Worm (Caenorhabditis elegans) whole organism, L3 larva: ENCODE data around the gene sra-26.

Experiments
- R02D3.7 ChIP-seq: fragments of 150-350 bp; optimal IDR thresholded peaks from 2 replicates; lab custom pipeline; 2014; ENCODE audit warnings: missing biosample characterization, missing genetic modification characterization
- ZK546.5 ChIP-seq: sonication (generic microtip); optimal IDR thresholded peaks from 2 replicates; lab custom pipeline; 2017; ENCODE audit warnings: missing biosample characterization, missing genetic modification characterization
- aly-2 ChIP-seq: fragments of 150-350 bp; optimal IDR thresholded peaks from 2 replicates; lab custom pipeline; 2014; ENCODE audit warnings: missing biosample characterization, missing genetic modification characterization
- ceh-16 ChIP-seq: sonication (generic microtip); optimal IDR thresholded peaks from 2 replicates; lab custom pipeline; 2017; ENCODE audit warnings: missing biosample characterization, missing genetic modification characterization
- ceh-28 ChIP-seq: fragments of 150-350 bp; optimal IDR thresholded peaks from 2 replicates; lab custom pipeline; 2014; ENCODE audit warnings: missing biosample characterization, missing genetic modification reagents, missing genetic modification characterization
- ceh-82 ChIP-seq: fragments of 150-350 bp; optimal IDR thresholded peaks from 2 replicates; lab custom pipeline; 2014; ENCODE audit warnings: missing biosample characterization, missing genetic modification characterization
- ceh-9 ChIP-seq: sonication (generic microtip); optimal IDR thresholded peaks from 2 replicates; lab custom pipeline; 2018; ENCODE audit warnings: missing biosample characterization, missing genetic modification characterization
- egl-27 ChIP-seq: sonication (generic microtip); optimal IDR thresholded peaks from 4 replicates; lab custom pipeline; 2017; ENCODE audit warnings: missing biosample characterization, missing genetic modification reagents, missing genetic modification characterization
- elt-1 ChIP-seq: fragments of 150-350 bp; optimal IDR thresholded peaks from 2 replicates; lab custom pipeline; 2014; ENCODE audit warnings: missing biosample characterization, missing genetic modification characterization
- elt-2 ChIP-seq: sonication (generic microtip); optimal IDR thresholded peaks from 2 replicates; lab custom pipeline; 2016; ENCODE audit warnings: missing genetic modification reagents, mild to moderate bottlenecking, missing genetic modification characterization, missing compliant biosample characterization
- elt-3 ChIP-seq, 3 experiments: fragments of 150-350 bp in 1 of 3; sonication (generic microtip) in 2 of 3; optimal IDR thresholded peaks; 2 replicates in 2 of 3; 4 replicates in 1 of 3; lab custom pipeline; 2014 to 2017; ENCODE audit warnings: missing biosample characterization in 3 of 3, missing genetic modification characterization in 3 of 3
- eor-1 ChIP-seq, 2 experiments: fragments of 150-350 bp; optimal IDR thresholded peaks; 2 replicates each; lab custom pipeline; 2014 to 2018; ENCODE audit warnings: missing biosample characterization in 2 of 2, missing genetic modification characterization in 2 of 2
- fkh-10 ChIP-seq: sonication (generic microtip); optimal IDR thresholded peaks from 2 replicates; lab custom pipeline; 2017; ENCODE audit warnings: missing biosample characterization, missing genetic modification reagents, missing genetic modification characterization
- fkh-2 ChIP-seq: fragments of 150-350 bp; optimal IDR thresholded peaks from 2 replicates; lab custom pipeline; 2014; ENCODE audit warnings: missing biosample characterization, missing genetic modification reagents, missing genetic modification characterization
- fos-1 ChIP-seq: fragments of 150-350 bp; optimal IDR thresholded peaks from 2 replicates; lab custom pipeline; 2014; ENCODE audit warnings: missing biosample characterization, missing genetic modification characterization
- hmg-11 ChIP-seq: sonication (generic microtip); optimal IDR thresholded peaks from 2 replicates; lab custom pipeline; 2016; ENCODE audit warnings: missing genetic modification characterization, missing compliant biosample characterization
- lin-15B ChIP-seq: fragments of 150-350 bp; optimal IDR thresholded peaks from 2 replicates; lab custom pipeline; 2014; ENCODE audit warnings: missing biosample characterization, missing genetic modification characterization
- lin-39 ChIP-seq: fragments of 150-350 bp; optimal IDR thresholded peaks from 2 replicates; lab custom pipeline; 2018; ENCODE audit warnings: missing biosample characterization, missing genetic modification reagents, missing genetic modification characterization
- lsy-12 ChIP-seq: sonication (generic microtip); optimal IDR thresholded peaks from 2 replicates; lab custom pipeline; 2016; ENCODE audit warnings: mild to moderate bottlenecking, missing genetic modification characterization, missing compliant biosample characterization
- mdl-1 ChIP-seq: fragments of 150-350 bp; optimal IDR thresholded peaks from 2 replicates; lab custom pipeline; 2014; ENCODE audit warnings: missing biosample characterization, missing genetic modification characterization
- mml-1 ChIP-seq: fragments of 150-350 bp; sonication (generic microtip); optimal IDR thresholded peaks from 3 replicates; lab custom pipeline; 2014; ENCODE audit warnings: missing biosample characterization, missing genetic modification characterization
- nhr-11 ChIP-seq: fragments of 150-350 bp; optimal IDR thresholded peaks from 2 replicates; lab custom pipeline; 2014; ENCODE audit warnings: missing biosample characterization, missing genetic modification characterization
- nhr-12 ChIP-seq: fragments of 150-350 bp; optimal IDR thresholded peaks from 2 replicates; lab custom pipeline; 2014; ENCODE audit warnings: missing biosample characterization, missing genetic modification characterization
- nhr-23 ChIP-seq: fragments of 150-350 bp; optimal IDR thresholded peaks from 2 replicates; lab custom pipeline; 2014; ENCODE audit warnings: missing biosample characterization, missing genetic modification reagents, missing genetic modification characterization
- nhr-237 ChIP-seq: fragments of 150-350 bp; optimal IDR thresholded peaks from 2 replicates; lab custom pipeline; 2014; ENCODE audit warnings: missing biosample characterization, missing genetic modification characterization
- nhr-28 ChIP-seq: fragments of 150-350 bp; optimal IDR thresholded peaks from 2 replicates; lab custom pipeline; 2014; ENCODE audit warnings: missing biosample characterization, missing genetic modification characterization
- nhr-43 ChIP-seq: sonication (generic microtip); optimal IDR thresholded peaks from 2 replicates; lab custom pipeline; 2016; ENCODE audit warnings: mild to moderate bottlenecking, missing genetic modification characterization, missing compliant biosample characterization; ENCODE audit not compliant: poor library complexity, severe bottlenecking
- nhr-67 ChIP-seq: fragments of 150-350 bp; optimal IDR thresholded peaks from 2 replicates; lab custom pipeline; 2014; ENCODE audit warnings: missing biosample characterization, missing genetic modification characterization
- pha-4 ChIP-seq: fragments of 150-350 bp; optimal IDR thresholded peaks from 2 replicates; lab custom pipeline; 2014; ENCODE audit warnings: missing biosample characterization, missing genetic modification reagents, missing genetic modification characterization
- sea-2 ChIP-seq: fragments of 150-350 bp; sonication (generic microtip); optimal IDR thresholded peaks from 4 replicates; lab custom pipeline; 2014; ENCODE audit warnings: missing biosample characterization, missing genetic modification reagents, missing genetic modification characterization
- tbx-2 ChIP-seq: sonication (generic microtip); optimal IDR thresholded peaks from 2 replicates; lab custom pipeline; 2016; ENCODE audit warnings: mild to moderate bottlenecking, missing genetic modification characterization, missing compliant biosample characterization
- unc-39 ChIP-seq: sonication (generic microtip); optimal IDR thresholded peaks from 4 replicates; lab custom pipeline; 2017; ENCODE audit warnings: missing biosample characterization, missing genetic modification characterization
- unc-62 ChIP-seq: fragments of 150-350 bp; sonication (generic microtip); optimal IDR thresholded peaks from 4 replicates; lab custom pipeline; 2014; ENCODE audit warnings: missing biosample characterization, missing genetic modification reagents, missing genetic modification characterization
- zag-1 ChIP-seq: fragments of 150-350 bp; optimal IDR thresholded peaks from 2 replicates; lab custom pipeline; 2014; ENCODE audit warnings: missing biosample characterization, missing genetic modification characterization

sra-26 gene

DNA sequence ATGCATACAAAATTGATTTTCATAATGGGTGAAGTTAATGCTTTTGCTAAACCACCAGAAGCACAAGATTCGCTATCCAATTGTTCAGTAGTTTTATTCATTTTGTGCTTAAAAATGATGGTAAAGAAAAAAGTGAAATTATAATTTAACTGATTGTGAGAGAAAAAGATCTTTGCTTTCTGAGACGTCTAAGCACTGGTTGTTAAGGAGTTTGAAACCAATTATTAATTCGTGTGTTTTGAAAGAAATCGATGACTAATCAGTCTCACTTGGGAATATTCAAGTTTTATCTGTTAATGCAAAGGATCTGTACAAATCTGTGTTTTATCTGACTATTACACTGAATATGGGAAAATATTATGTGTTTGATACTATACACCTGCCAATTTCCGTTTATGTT lies at the start of gene sra-26:
sra-26 (minus strand) TSS at position 101 of the 400 bp plus-strand sequence.
- TF ChIP-seq sea-2 = no peak
- TF ChIP-seq elt-1 (tag; lab: Kevin White, UChicago) = no peak
- no peak for TF ChIP-seq lin-39 (tag; lab: Kevin White, UChicago)
- TF ChIP-seq tbx-2 = no peak
- no peak for TF ChIP-seq mml-1 (tag; lab: Kevin White, UChicago)
- TF ChIP-seq nhr-28 (tag; lab: Kevin White, UChicago) = no peak
- TF ChIP-seq fkh-2 (tag; lab: Kevin White, UChicago) = no peak
- no peak for TF ChIP-seq nhr-23 (tag; lab: Kevin White, UChicago)
- TF ChIP-seq hmg-11 (tag; lab: Kevin White, UChicago) = no peak
- no peak for TF ChIP-seq unc-62 (GFP tag; lab: Kevin White, UChicago)
- no peak for TF ChIP-seq fos-1 (tag; lab: Kevin White, UChicago)
- no peak for TF ChIP-seq nhr-12
- no peak for TF ChIP-seq lsy-12 (tag; lab: Kevin White, UChicago)
- no peak for TF ChIP-seq aly-2
- TF ChIP-seq nhr-237 (tag; lab: Kevin White, UChicago) = no peak
- TF ChIP-seq fkh-10 (GFP tag; lab: Kevin White, UChicago) = no peak

ce11 chrII:6698784-6699183 lies 47.2 kb upstream of the sra-26 start, which contains the start of gene C18H9.1:
Gene C18H9.1, plus strand, starts transcription at chrII:6699084.
- TF ChIP-seq nhr-12 (no peak), elt-2 (no peak), pha-4 (tag; lab: Kevin White, UChicago) (no peak), ceh-9 (no peak), lsy-12 (tag; lab: Kevin White, UChicago) (no peak), elt-3 (tag; optimal IDR thresholded peaks at IDR 0.05; lab: Kevin White, UChicago) (no peak), unc-39 (tag; lab: Kevin White, UChicago) (no peak), aly-2 (no peak)

- TF ChIP-seq ceh-28 (no peak), ceh-82 (tag; lab: Kevin White, UChicago) (no peak), ZK546.5 (tag; lab: Kevin White, UChicago) (no peak), nhr-23 (tag; lab: Kevin White, UChicago) (no peak), ceh-16 (no peak), nhr-43 (tag; lab: Kevin White, UChicago) (no peak), lin-15B (tag; lab: Kevin White, UChicago) (no peak), mml-1 (tag; lab: Kevin White, UChicago) (no peak), mdl-1 (tag; lab: Kevin White, UChicago) (no peak), unc-62 (GFP tag; lab: Kevin White, UChicago) (no peak), hmg-11 (tag; lab: Kevin White, UChicago) (no peak), R02D3.7 (tag; lab: Kevin White, UChicago) (no peak), lsy-12 (tag; lab: Kevin White, UChicago) (no peak), eor-1 (tag; optimal IDR thresholded peaks at IDR 0.05; lab: Kevin White, UChicago) (no peak), tbx-2 (no peak)
Observed at ce11 chrII:6695388-6695787, 43.8 kb upstream of the sra-26 start, which contains the start of gene C18H9.5. Gene C18H9.5, minus strand, starts transcription at chrII:6695566.

ce11 chrII:6689088-6689487 lies 37.5 kb upstream of the sra-26 start:
- TF ChIP-seq nhr-11 (tag; lab: Kevin White, UChicago) (peak; percentile 63), ceh-82 (tag; lab: Kevin White, UChicago) (no peak), fkh-10 (GFP tag; lab: Kevin White, UChicago) (no peak)

ce11 chrII:6685964-6686363 lies 34.3 kb upstream of the sra-26 start:
- TF ChIP-seq elt-3 (tag; optimal IDR thresholded peaks at IDR 0.05; lab: Kevin White, UChicago) (no peak), nhr-67 (tag; lab: Kevin White, UChicago) (no peak), ceh-9 (no peak), nhr-23 (tag; lab: Kevin White, UChicago) (no peak), fos-1 (tag; lab: Kevin White, UChicago) (no peak), nhr-43 (tag; lab: Kevin White, UChicago) (no peak), egl-27 (tag; lab: Kevin White, UChicago) (no peak), nhr-11 (tag; lab: Kevin White, UChicago) (no peak), zag-1 (no peak), mdl-1 (tag; lab: Kevin White, UChicago) (no peak)
